Fruit fly (Drosophila melanogaster) whole organism, embryonic: ENCODE measurements around the gene CG43448.

Experiments used
- Atf3 ChIP-seq: fragments of 200-800 bp; sonication (Bioruptor generic); optimal IDR thresholded peaks from 3 replicates; lab custom pipeline; 2016; ENCODE audit warnings: missing biosample characterization, missing genetic modification characterization
- Awh ChIP-seq: fragments of 200-800 bp; sonication (Bioruptor generic); IDR thresholded peaks from 2 replicates; pipeline ENCODE4, ENCODE4 v1.3.6; 2022; ENCODE audit warnings: missing biosample characterization, missing genetic modification characterization
- BEAF-32 ChIP-seq: fragments of 200-800 bp; sonication (Bioruptor generic); optimal IDR thresholded peaks from 3 replicates; lab custom pipeline; 2017; ENCODE audit warnings: missing biosample characterization, missing genetic modification characterization, mild to moderate bottlenecking, moderate library complexity, missing genetic modification reagents
- CG10431 ChIP-seq: fragments of 200-800 bp; sonication (Bioruptor generic); optimal IDR thresholded peaks from 3 replicates; lab custom pipeline; 2018; ENCODE audit warnings: missing biosample characterization, mild to moderate bottlenecking, missing genetic modification characterization
- CG10543 ChIP-seq: fragments of 200-800 bp; sonication (Bioruptor generic); optimal IDR thresholded peaks from 3 replicates; lab custom pipeline; 2017; ENCODE audit warnings: missing biosample characterization, mild to moderate bottlenecking, missing genetic modification characterization, moderate library complexity
- CG12219 ChIP-seq: fragments of 200-800 bp; sonication (Bioruptor generic); optimal IDR thresholded peaks from 3 replicates; lab custom pipeline; 2018; ENCODE audit warnings: missing biosample characterization, mild to moderate bottlenecking, missing genetic modification characterization
- CG13123 ChIP-seq: fragments of 200-800 bp; sonication (Bioruptor generic); optimal IDR thresholded peaks from 2 replicates; lab custom pipeline; 2016; ENCODE audit warnings: missing biosample characterization, missing genetic modification characterization
- CG13894 ChIP-seq: fragments of 200-800 bp; sonication (Bioruptor generic); optimal IDR thresholded peaks from 3 replicates; lab custom pipeline; 2018; ENCODE audit warnings: missing biosample characterization, mild to moderate bottlenecking, missing genetic modification characterization, moderate library complexity
- CG15011 ChIP-seq: fragments of 200-800 bp; sonication (Bioruptor generic); optimal IDR thresholded peaks from 3 replicates; lab custom pipeline; 2018; ENCODE audit warnings: missing biosample characterization, mild to moderate bottlenecking, missing genetic modification characterization
- CG15479 ChIP-seq: fragments of 200-800 bp; sonication (Bioruptor generic); optimal IDR thresholded peaks from 3 replicates; lab custom pipeline; 2019; ENCODE audit warnings: missing biosample characterization, mild to moderate bottlenecking, missing genetic modification characterization, moderate library complexity
- CG17612 ChIP-seq: fragments of 200-800 bp; sonication (Bioruptor generic); IDR thresholded peaks from 2 replicates; pipeline ENCODE4 v1.3.6; 2022; ENCODE audit warnings: missing biosample characterization, missing genetic modification characterization
- CG2678 ChIP-seq: fragments of 200-800 bp; sonication (Bioruptor generic); optimal IDR thresholded peaks from 3 replicates; lab custom pipeline; 2019; ENCODE audit warnings: missing biosample characterization, mild to moderate bottlenecking, missing genetic modification characterization, moderate library complexity
- CG30020 ChIP-seq: fragments of 200-800 bp; optimal IDR thresholded peaks from 2 replicates; lab custom pipeline; 2019; ENCODE audit warnings: missing biosample characterization, mild to moderate bottlenecking, missing genetic modification characterization, moderate library complexity
- CG31224 ChIP-seq: fragments of 200-800 bp; sonication (Bioruptor generic); IDR thresholded peaks from 2 replicates; pipeline ENCODE4 v1.3.6; 2022; ENCODE audit warnings: missing biosample characterization, missing genetic modification characterization
- CG31365 ChIP-seq: fragments of 200-800 bp; sonication (Bioruptor generic); optimal IDR thresholded peaks from 2 replicates; lab custom pipeline; 2018; ENCODE audit warnings: missing biosample characterization, mild to moderate bottlenecking, missing genetic modification characterization
- CG3407 ChIP-seq: fragments of 200-800 bp; sonication (Bioruptor generic); optimal IDR thresholded peaks from 2 replicates; lab custom pipeline; 2018; ENCODE audit warnings: missing biosample characterization, mild to moderate bottlenecking, missing genetic modification characterization
- CG4282 ChIP-seq: fragments of 200-800 bp; sonication (Bioruptor generic); optimal IDR thresholded peaks from 2 replicates; lab custom pipeline; 2016; ENCODE audit warnings: missing biosample characterization, missing genetic modification characterization
- CG8388 ChIP-seq: fragments of 200-800 bp; sonication (Bioruptor generic); optimal IDR thresholded peaks from 2 replicates; lab custom pipeline; 2019; ENCODE audit warnings: missing biosample characterization, mild to moderate bottlenecking, missing genetic modification characterization, moderate library complexity
- CrebB ChIP-seq: fragments of 200-800 bp; sonication (Bioruptor generic); optimal IDR thresholded peaks from 3 replicates; lab custom pipeline; 2018; ENCODE audit warnings: missing biosample characterization, mild to moderate bottlenecking, missing genetic modification characterization
- Dll ChIP-seq: fragments of 200-800 bp; sonication (Bioruptor generic); IDR thresholded peaks from 4 replicates; pipeline ENCODE4 v1.3.6; 2022; ENCODE audit warnings: missing biosample characterization, missing genetic modification characterization; ENCODE audit not compliant: partially characterized antibody
- Dp ChIP-seq: fragments of 200-800 bp; sonication (Bioruptor generic); optimal IDR thresholded peaks from 2 replicates; lab custom pipeline; 2018; ENCODE audit warnings: missing biosample characterization, mild to moderate bottlenecking, missing genetic modification characterization, moderate library complexity
- Fer1 ChIP-seq: fragments of 200-800 bp; sonication (Bioruptor generic); optimal IDR thresholded peaks from 2 replicates; lab custom pipeline; 2017; ENCODE audit warnings: missing biosample characterization, mild to moderate bottlenecking, missing genetic modification characterization
- HLH3B ChIP-seq: fragments of 200-800 bp; sonication (Bioruptor generic); IDR thresholded peaks from 2 replicates; pipeline ENCODE4 v1.3.6; 2022; ENCODE audit warnings: missing biosample characterization, missing genetic modification characterization
- Sry-δ ChIP-seq: fragments of 200-800 bp; sonication (Bioruptor generic); optimal IDR thresholded peaks from 2 replicates; lab custom pipeline; 2016; ENCODE audit warnings: missing biosample characterization, missing genetic modification characterization
- Trl ChIP-seq, 3 experiments: fragments of >200 bp in 2 of 3; fragments of 200-800 bp in 1 of 3; sonication (Bioruptor generic) in 1 of 3; optimal IDR thresholded peaks; 2 replicates in 1 of 3; 3 replicates in 2 of 3; lab custom pipeline; 2016 to 2017; ENCODE audit warnings: missing biosample characterization in 1 of 3, missing genetic modification characterization in 1 of 3
- ac ChIP-seq: fragments of 200-800 bp; sonication (Bioruptor generic); optimal IDR thresholded peaks from 3 replicates; lab custom pipeline; 2017; ENCODE audit warnings: missing biosample characterization, mild to moderate bottlenecking, missing genetic modification characterization
- amos ChIP-seq: fragments of 200-800 bp; sonication (Bioruptor generic); IDR thresholded peaks from 2 replicates; pipeline ENCODE4 v1.3.6; 2022; ENCODE audit warnings: missing biosample characterization, missing genetic modification characterization; ENCODE audit not compliant: partially characterized antibody
- ato ChIP-seq: fragments of 200-800 bp; sonication (Bioruptor generic); IDR thresholded peaks from 2 replicates; pipeline ENCODE4 v1.3.6; 2022; ENCODE audit warnings: missing biosample characterization, missing genetic modification characterization; ENCODE audit not compliant: partially characterized antibody
- bbx ChIP-seq: fragments of 200-800 bp; sonication (Bioruptor generic); IDR thresholded peaks from 2 replicates; pipeline ENCODE4 v1.3.6; 2022; ENCODE audit warnings: missing biosample characterization, missing genetic modification characterization; ENCODE audit not compliant: partially characterized antibody
- cas ChIP-seq: fragments of 200-800 bp; sonication (Bioruptor generic); IDR thresholded peaks from 2 replicates; pipeline ENCODE4 v1.3.6; 2022; ENCODE audit warnings: missing biosample characterization, missing genetic modification characterization
- chif ChIP-seq, 2 experiments: fragments of 200-800 bp; sonication (Bioruptor generic); optimal IDR thresholded peaks; 3 replicates each; lab custom pipeline; 2016; ENCODE audit warnings: missing biosample characterization in 2 of 2, missing genetic modification characterization in 2 of 2
- chinmo ChIP-seq: fragments of 200-800 bp; sonication (Bioruptor generic); IDR thresholded peaks from 4 replicates; pipeline ENCODE4 v1.3.6; 2022; ENCODE audit warnings: missing biosample characterization, missing genetic modification characterization; ENCODE audit not compliant: partially characterized antibody
- esg ChIP-seq: fragments of 200-800 bp; sonication (Bioruptor generic); conservative IDR thresholded peaks from 2 replicates; pipeline ENCODE4 v1.3.6; 2022; ENCODE audit warnings: missing biosample characterization, missing genetic modification characterization
- fd3F ChIP-seq: fragments of 200-800 bp; sonication (Bioruptor generic); optimal IDR thresholded peaks from 2 replicates; lab custom pipeline; 2018; ENCODE audit warnings: missing biosample characterization, mild to moderate bottlenecking, missing genetic modification characterization, moderate library complexity
- gro ChIP-seq: fragments of 200-800 bp; sonication (Bioruptor generic); optimal IDR thresholded peaks from 2 replicates; lab custom pipeline; 2016; ENCODE audit warnings: missing biosample characterization, missing genetic modification characterization
- inv ChIP-seq: fragments of 200-800 bp; sonication (Bioruptor generic); IDR thresholded peaks from 2 replicates; pipeline ENCODE4 v1.3.6; 2022; ENCODE audit warnings: missing biosample characterization, missing genetic modification characterization; ENCODE audit not compliant: partially characterized antibody
- knrl ChIP-seq: fragments of 200-800 bp; sonication (Bioruptor generic); IDR thresholded peaks from 3 replicates; pipeline ENCODE4 v1.3.6; 2022; ENCODE audit warnings: missing biosample characterization, missing genetic modification characterization; ENCODE audit not compliant: partially characterized antibody
- lola ChIP-seq, 3 experiments: fragments of >200 bp in 2 of 3; fragments of 200-800 bp in 1 of 3; sonication (Bioruptor generic) in 1 of 3; optimal IDR thresholded peaks; 2 replicates each; lab custom pipeline; 2017 to 2019; ENCODE audit warnings: missing biosample characterization in 3 of 3, missing genetic modification characterization in 3 of 3, mild to moderate bottlenecking in 1 of 3, moderate library complexity in 1 of 3
- phol ChIP-seq: fragments of 200-800 bp; sonication (Bioruptor generic); optimal IDR thresholded peaks from 3 replicates; lab custom pipeline; 2018; ENCODE audit warnings: missing biosample characterization, mild to moderate bottlenecking, missing genetic modification characterization, moderate library complexity
- salm ChIP-seq: fragments of 200-800 bp; sonication (Bioruptor generic); optimal IDR thresholded peaks from 2 replicates; lab custom pipeline; 2018; ENCODE audit warnings: missing biosample characterization, mild to moderate bottlenecking, missing genetic modification characterization
- schlank ChIP-seq: fragments of 200-800 bp; sonication (Bioruptor generic); optimal IDR thresholded peaks from 2 replicates; lab custom pipeline; 2018; ENCODE audit warnings: missing biosample characterization, mild to moderate bottlenecking, missing genetic modification characterization
- scrt ChIP-seq: fragments of 200-800 bp; sonication (Bioruptor generic); optimal IDR thresholded peaks from 2 replicates; lab custom pipeline; 2018; ENCODE audit warnings: missing biosample characterization, mild to moderate bottlenecking, missing genetic modification characterization, moderate library complexity
- sd ChIP-seq: fragments of 200-800 bp; sonication (Bioruptor generic); optimal IDR thresholded peaks from 3 replicates; lab custom pipeline; 2018; ENCODE audit warnings: missing biosample characterization, mild to moderate bottlenecking, missing genetic modification characterization, moderate library complexity
- sima ChIP-seq: fragments of 200-800 bp; sonication (Bioruptor generic); optimal IDR thresholded peaks from 2 replicates; lab custom pipeline; 2016; ENCODE audit warnings: missing biosample characterization, missing genetic modification characterization
- slp2 ChIP-seq: fragments of 200-800 bp; sonication (Bioruptor generic); optimal IDR thresholded peaks from 2 replicates; lab custom pipeline; 2016; ENCODE audit warnings: missing biosample characterization, missing genetic modification characterization
- tna ChIP-seq: fragments of 200-800 bp; sonication (Bioruptor generic); IDR thresholded peaks from 2 replicates; pipeline ENCODE4 v1.3.6; 2022; ENCODE audit warnings: missing biosample characterization, missing genetic modification characterization; ENCODE audit not compliant: partially characterized antibody
- trem ChIP-seq: fragments of 200-800 bp; optimal IDR thresholded peaks from 3 replicates; lab custom pipeline; 2019; ENCODE audit warnings: missing biosample characterization, mild to moderate bottlenecking, missing genetic modification characterization, moderate library complexity
- twi ChIP-seq: fragments of 200-800 bp; optimal IDR thresholded peaks from 2 replicates; lab custom pipeline; 2019; ENCODE audit warnings: missing biosample characterization, mild to moderate bottlenecking, missing genetic modification characterization, moderate library complexity

Gene CG43448

DNA sequence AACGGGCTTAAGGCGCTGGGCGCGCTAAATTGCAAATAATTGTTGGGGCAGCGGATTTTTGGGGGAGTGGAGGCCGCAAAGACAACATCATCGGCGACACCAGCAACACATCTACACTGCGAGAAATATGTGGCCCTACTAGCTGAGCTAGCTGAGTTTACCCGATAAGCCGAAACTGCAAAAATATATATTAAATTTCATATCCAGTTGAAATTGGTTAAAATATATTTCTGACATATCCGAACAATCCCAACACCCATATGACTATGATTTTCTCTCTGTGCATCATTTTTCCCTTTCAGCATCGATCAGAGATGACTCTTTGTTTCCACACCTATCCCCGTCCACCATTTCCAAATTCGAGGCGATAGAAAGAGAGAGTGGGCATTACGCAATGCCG lies 47.7 kb downstream of the CG43448 start (continued):
- no peak for TF ChIP-seq amos (GFP tag; lab: Robert Waterston, UW)
- TF ChIP-seq CG13894 (tag; lab: Kevin White, UChicago) = no peak
- peak; percentile 34 for TF ChIP-seq CG31365 (tag; lab: Kevin White, UChicago)
- TF ChIP-seq CG4282 (GFP tag; lab: Kevin White, UChicago) = no peak
- TF ChIP-seq Atf3 = peak; percentile 29
- peak; percentile 78 for TF ChIP-seq phol
- peak; percentile 9 for TF ChIP-seq sd (tag; lab: Kevin White, UChicago)
- peak; percentile 27 for TF ChIP-seq twi
- TF ChIP-seq Trl (optimal IDR thresholded peaks at IDR 0.05; lab: Kevin White, UChicago) = no peak
- TF ChIP-seq Trl (GFP tag; optimal IDR thresholded peaks at IDR 0.05; lab: Kevin White, UChicago) = peak; percentile 33
- TF ChIP-seq gro (GFP tag; lab: Kevin White, UChicago) = no peak
- TF ChIP-seq CG30020 (tag; lab: Kevin White, UChicago) = peak; percentile 2
- no peak for TF ChIP-seq CG15479 (GFP tag; lab: Kevin White, UChicago)
- TF ChIP-seq chinmo (GFP tag; lab: Robert Waterston, UW) = no peak
- TF ChIP-seq Awh (GFP tag; lab: Robert Waterston, UW) = peak; percentile 77
- TF ChIP-seq ato (GFP tag; lab: Robert Waterston, UW) = no peak
- no peak for TF ChIP-seq Dp (GFP tag; lab: Kevin White, UChicago)
- TF ChIP-seq Sry-δ (GFP tag; lab: Kevin White, UChicago) = no peak
- peak; percentile 54 to 70 for TF ChIP-seq chif (GFP tag; optimal IDR thresholded peaks at IDR 0.05; lab: Kevin White, UChicago)
- TF ChIP-seq scrt (GFP tag; lab: Kevin White, UChicago) = peak; percentile 47
- TF ChIP-seq Dll (GFP tag; lab: Robert Waterston, UW) = no peak
- TF ChIP-seq CG8388 (GFP tag; lab: Kevin White, UChicago) = peak; percentile 67
- TF ChIP-seq CG10431 = no peak
- TF ChIP-seq bbx = no peak
- TF ChIP-seq CG31224 (GFP tag; lab: Robert Waterston, UW) = peak; percentile 68
- TF ChIP-seq tna (GFP tag; lab: Robert Waterston, UW) = no peak
- TF ChIP-seq CG15011 (GFP tag; lab: Kevin White, UChicago) = peak; percentile 18
- peak; percentile 35 for TF ChIP-seq trem
- no peak for TF ChIP-seq sima (GFP tag; lab: Kevin White, UChicago)
- TF ChIP-seq CG13123 (GFP tag; lab: Kevin White, UChicago) = peak; percentile 18
- peak; percentile 80 for TF ChIP-seq esg (GFP tag; lab: Robert Waterston, UW)
- TF ChIP-seq knrl (GFP tag; lab: Robert Waterston, UW) = no peak
- peak; percentile 82 for TF ChIP-seq CG2678 (tag; lab: Kevin White, UChicago)
- no peak for TF ChIP-seq inv (GFP tag; lab: Robert Waterston, UW)
- TF ChIP-seq Fer1 = peak; percentile 78
- TF ChIP-seq CG12219 (GFP tag; lab: Kevin White, UChicago) = peak; percentile 72
- no peak for TF ChIP-seq cas
- peak; percentile 68 for TF ChIP-seq CG3407
- TF ChIP-seq fd3F (GFP tag; lab: Kevin White, UChicago) = peak; percentile 53
- peak; percentile 48 for TF ChIP-seq salm (tag; lab: Kevin White, UChicago)
- TF ChIP-seq CG17612 (GFP tag; lab: Robert Waterston, UW) = peak; percentile 55; the same call in 1 of the 2 replicates
- TF ChIP-seq CrebB (tag; lab: Kevin White, UChicago) = peak; percentile 15
- no peak for TF ChIP-seq ac (GFP tag; lab: Kevin White, UChicago)
- peak; percentile 83 for TF ChIP-seq HLH3B
- TF ChIP-seq CG10543 (GFP tag; lab: Kevin White, UChicago) = no peak
- TF ChIP-seq lola (GFP tag; optimal IDR thresholded peaks at IDR 0.05; lab: Kevin White, UChicago) = peak in 1 of 3 experiments; percentile 43
- TF ChIP-seq slp2 (GFP tag; lab: Kevin White, UChicago) = peak; percentile 38
- TF ChIP-seq BEAF-32 = no peak
- no peak for TF ChIP-seq schlank (tag; lab: Kevin White, UChicago)
